Worm (Caenorhabditis elegans) whole organism, L3 larva: ENCODE data around the gene R05F9.9.
"Not testable (repeated sequence)": the region's sequence is repeated elsewhere in the genome, so short reads cannot be mapped to it uniquely, and the experiment has no call there.

Experiments
- R02D3.7 ChIP-seq: fragments of 150-350 bp; optimal IDR thresholded peaks from 2 replicates; lab custom pipeline; 2014; ENCODE audit warnings: missing biosample characterization, missing genetic modification characterization
- ceh-16 ChIP-seq: sonication (generic microtip); optimal IDR thresholded peaks from 2 replicates; lab custom pipeline; 2017; ENCODE audit warnings: missing biosample characterization, missing genetic modification characterization
- elt-2 ChIP-seq: sonication (generic microtip); optimal IDR thresholded peaks from 2 replicates; lab custom pipeline; 2016; ENCODE audit warnings: missing genetic modification reagents, mild to moderate bottlenecking, missing genetic modification characterization, missing compliant biosample characterization
- fkh-10 ChIP-seq: sonication (generic microtip); optimal IDR thresholded peaks from 2 replicates; lab custom pipeline; 2017; ENCODE audit warnings: missing biosample characterization, missing genetic modification reagents, missing genetic modification characterization
- fos-1 ChIP-seq: fragments of 150-350 bp; optimal IDR thresholded peaks from 2 replicates; lab custom pipeline; 2014; ENCODE audit warnings: missing biosample characterization, missing genetic modification characterization
- lin-39 ChIP-seq: fragments of 150-350 bp; optimal IDR thresholded peaks from 2 replicates; lab custom pipeline; 2018; ENCODE audit warnings: missing biosample characterization, missing genetic modification reagents, missing genetic modification characterization
- lsy-12 ChIP-seq: sonication (generic microtip); optimal IDR thresholded peaks from 2 replicates; lab custom pipeline; 2016; ENCODE audit warnings: mild to moderate bottlenecking, missing genetic modification characterization, missing compliant biosample characterization
- nfya-1 ChIP-seq: sonication (generic microtip); optimal IDR thresholded peaks from 2 replicates; lab custom pipeline; 2017; ENCODE audit warnings: missing genetic modification characterization, mild to moderate bottlenecking, missing compliant biosample characterization, antibody characterized with exemption, moderate library complexity; ENCODE audit not compliant: insufficient read depth
- nhr-23 ChIP-seq: fragments of 150-350 bp; optimal IDR thresholded peaks from 2 replicates; lab custom pipeline; 2014; ENCODE audit warnings: missing biosample characterization, missing genetic modification reagents, missing genetic modification characterization
- pqm-1 ChIP-seq: fragments of 150-350 bp; optimal IDR thresholded peaks from 2 replicates; lab custom pipeline; 2017; ENCODE audit warnings: missing biosample characterization, missing genetic modification characterization, inconsistent platforms
- skn-1 ChIP-seq: fragments of 150-350 bp; optimal IDR thresholded peaks from 2 replicates; lab custom pipeline; 2014; ENCODE audit warnings: missing biosample characterization, missing genetic modification characterization
- tbx-2 ChIP-seq: sonication (generic microtip); optimal IDR thresholded peaks from 2 replicates; lab custom pipeline; 2016; ENCODE audit warnings: mild to moderate bottlenecking, missing genetic modification characterization, missing compliant biosample characterization

DNA sequence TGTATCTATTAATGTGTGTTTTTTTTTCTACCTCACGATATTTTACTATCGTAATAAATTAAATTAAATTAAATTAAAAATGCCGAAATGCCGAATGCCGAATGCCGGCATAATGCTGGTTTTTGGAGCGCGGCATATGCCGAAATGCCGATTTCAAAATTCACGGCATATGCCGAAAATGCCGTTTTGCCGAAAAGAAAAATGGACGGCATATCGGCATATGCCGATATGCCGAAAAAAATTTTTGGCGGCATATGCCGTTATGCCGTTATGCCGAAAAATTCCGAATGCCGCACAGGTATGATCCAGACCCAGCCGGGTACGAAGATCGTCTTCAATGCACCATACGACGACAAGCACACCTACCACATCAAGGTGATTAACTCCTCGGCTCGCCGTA, 3.4 kb downstream of the R05F9.9 start, which contains the start of gene msp-32:
- not testable (repeated sequence) for TF ChIP-seq nhr-23 (tag; lab: Kevin White, UChicago); lin-39 (tag; lab: Kevin White, UChicago); elt-2; skn-1 (tag; lab: Kevin White, UChicago); nfya-1 (tag; lab: Kevin White, UChicago); ceh-16 (tag; lab: Kevin White, UChicago); pqm-1 (tag; lab: Kevin White, UChicago); lsy-12 (tag; lab: Kevin White, UChicago); fkh-10 (GFP tag; lab: Kevin White, UChicago); R02D3.7 (tag; lab: Kevin White, UChicago); tbx-2 (tag; lab: Kevin White, UChicago); fos-1
